Fruit fly (Drosophila melanogaster): Measurements from ENCODE around the gene CG14304.

DNA sequence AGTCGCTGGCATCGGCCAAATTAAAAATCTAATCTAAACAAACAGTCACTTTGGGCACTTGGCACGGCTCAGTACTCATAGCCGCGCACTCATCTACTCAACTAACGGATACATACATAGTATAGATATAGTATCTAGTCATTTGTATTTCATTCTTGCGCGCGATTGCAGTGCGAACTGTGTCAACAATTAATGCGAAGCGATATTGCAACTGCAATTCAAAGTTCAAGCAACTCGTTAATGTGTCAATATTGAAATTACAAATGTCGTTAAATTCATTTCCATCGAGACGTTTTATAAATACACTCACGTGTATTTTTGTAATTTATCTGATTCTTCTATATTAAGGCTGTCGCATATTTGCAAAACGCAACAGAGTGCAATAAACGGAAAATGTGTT, 38.9 kb downstream of the CG14304 start:
- TF ChIP-seq pan (optimal IDR thresholded peaks at IDR 0.05) (no peak), CG8478 (optimal IDR thresholded peaks at IDR 0.05) (no peak), psq (optimal IDR thresholded peaks at IDR 0.05) (no peak), usp (GFP tag; optimal IDR thresholded peaks at IDR 0.05) (no peak), EcR (GFP tag; optimal IDR thresholded peaks at IDR 0.05) (no peak), Dll (optimal IDR thresholded peaks at IDR 0.05) (no peak)
